Worm (Caenorhabditis elegans): ENCODE measurements around the gene slc-36.1.
A peak's percentile ranks its signal among the peaks of the same experiment; 100 is the strongest.

slc-36.1 gene

DNA sequence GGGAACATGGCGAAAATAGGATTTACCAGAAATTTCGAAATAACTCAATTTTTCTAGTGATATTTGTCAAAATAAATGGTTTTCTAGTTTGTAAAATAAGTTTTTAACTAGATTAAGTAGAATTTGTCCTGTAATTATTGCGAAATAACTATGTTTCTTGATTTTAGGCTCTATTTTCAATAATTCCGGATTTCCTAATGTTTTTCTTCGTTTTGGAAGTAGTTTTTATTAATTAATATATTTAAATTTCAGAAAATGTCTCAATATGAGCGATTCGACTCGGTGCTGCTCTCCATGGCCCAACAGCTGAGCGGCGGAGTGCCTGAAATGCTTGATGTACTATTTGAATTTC is 33.9 kb downstream of the slc-36.1 start, which contains the start of gene nud-1:
TSS of gene nud-1 (plus strand) at position 253 of the 352 bp plus-strand sequence.
- TF ChIP-seq pax-3 (tag; optimal IDR thresholded peaks at IDR 0.05): no peak
- no peak for TF ChIP-seq snpc-4 (tag; optimal IDR thresholded peaks at IDR 0.05)
- no peak for TF ChIP-seq lin-15B (tag; optimal IDR thresholded peaks at IDR 0.05)
- no peak for TF ChIP-seq pag-3 (tag; optimal IDR thresholded peaks at IDR 0.05; ENCODE audit: borderline replicate concordance, insufficient read depth)
- TF ChIP-seq nhr-19 (GFP tag; conservative IDR thresholded peaks at IDR 0.05): no peak
- TF ChIP-seq nhr-84 (tag; optimal IDR thresholded peaks at IDR 0.05): no peak
- TF ChIP-seq lin-14 (GFP tag; optimal IDR thresholded peaks at IDR 0.05): no peak
- no peak for TF ChIP-seq nhr-237 (tag; optimal IDR thresholded peaks at IDR 0.05)

DNA sequence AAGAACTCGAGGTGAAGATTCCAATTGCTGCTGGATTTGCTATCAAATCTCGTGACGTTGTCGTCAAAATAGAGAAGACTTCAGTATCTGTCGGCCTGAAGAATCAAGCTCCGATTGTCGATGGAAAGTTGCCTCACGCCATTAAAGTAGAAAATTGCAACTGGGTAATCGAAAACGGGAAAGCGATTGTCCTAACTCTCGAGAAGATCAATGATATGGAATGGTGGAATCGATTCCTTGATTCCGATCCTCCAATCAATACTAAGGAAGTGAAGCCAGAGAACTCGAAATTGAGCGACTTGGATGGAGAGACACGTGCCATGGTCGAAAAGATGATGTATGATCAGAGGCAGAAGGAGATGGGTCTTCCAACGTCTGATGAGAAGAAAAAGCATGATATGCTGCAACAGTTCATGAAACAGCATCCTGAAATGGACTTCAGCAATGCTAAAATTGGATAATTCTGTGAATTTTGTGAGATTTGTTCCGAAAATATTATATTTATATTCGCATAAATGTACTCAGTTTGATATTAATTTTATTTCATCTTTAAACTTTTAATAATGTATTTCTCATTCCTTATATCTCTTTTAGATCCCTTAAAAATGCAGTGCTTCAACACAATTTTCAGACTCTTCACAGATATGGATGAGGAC is 34.9 kb downstream of the slc-36.1 start, which contains the start of gene dro-1:
TSS of gene dro-1 (plus strand) at position 606 of the 656 bp plus-strand sequence.
- TF ChIP-seq nhr-19 (GFP tag; conservative IDR thresholded peaks at IDR 0.05) (no peak), ets-5 (GFP tag; IDR thresholded peaks at IDR 0.05) (no peak)

DNA sequence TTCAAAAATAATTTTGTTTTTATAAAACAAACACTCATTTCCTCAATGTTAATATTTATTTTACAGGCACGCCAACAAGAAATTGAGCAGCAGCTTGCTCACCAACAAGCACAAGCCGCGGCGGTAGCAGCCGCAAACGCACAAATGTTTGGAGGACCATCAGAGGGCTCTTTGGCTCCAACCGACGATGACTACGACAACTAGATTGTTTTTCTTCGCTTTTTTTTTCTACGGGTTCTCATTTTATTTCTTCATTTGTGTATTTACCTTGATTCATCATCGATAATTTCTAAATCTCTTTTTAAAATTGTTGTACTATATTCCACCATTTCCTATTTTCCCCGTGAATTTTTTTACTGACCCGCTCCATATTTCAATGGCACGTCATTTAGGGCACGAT is 35.8 kb downstream of the slc-36.1 start, which contains the start of gene ife-1:
TSS of gene ife-1 (plus strand) at position 301 of the 400 bp plus-strand sequence.
- no peak for TF ChIP-seq sup-37 (GFP tag; optimal IDR thresholded peaks at IDR 0.05)
- TF ChIP-seq unc-130 (tag; optimal IDR thresholded peaks at IDR 0.05): no peak
- no peak for TF ChIP-seq fkh-8 (tag; optimal IDR thresholded peaks at IDR 0.05)
- TF ChIP-seq grh-1 (GFP tag; IDR thresholded peaks at IDR 0.05): no peak

DNA sequence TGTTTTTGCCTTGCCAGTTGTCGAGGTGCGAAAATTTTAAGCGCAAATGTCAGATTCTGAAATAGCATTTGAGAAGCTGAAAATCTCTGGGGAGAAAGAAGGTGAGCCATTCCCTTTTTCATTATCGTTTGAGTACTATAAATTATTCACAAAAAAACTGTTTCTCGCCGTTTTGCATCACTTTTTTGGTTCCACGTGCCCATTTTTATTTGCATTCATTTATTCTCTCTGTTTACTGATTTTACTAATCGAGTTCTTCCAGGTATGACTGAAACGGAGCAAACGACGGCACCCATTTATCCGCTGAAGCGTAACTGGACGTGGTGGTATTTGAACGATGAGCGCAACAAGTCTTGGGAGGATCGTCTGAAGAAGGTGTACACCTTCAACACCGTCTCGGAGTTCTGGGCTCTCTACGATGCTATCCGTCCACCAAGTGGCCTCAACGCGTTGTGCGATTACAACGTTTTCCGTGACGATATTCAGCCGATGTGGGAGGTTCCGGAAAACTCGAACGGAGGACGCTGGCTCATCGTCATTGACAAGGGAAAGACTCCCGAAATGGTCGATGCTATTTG is 36.3 kb downstream of the slc-36.1 start:
- no peak for TF ChIP-seq efl-1 (optimal IDR thresholded peaks at IDR 0.05)
- peak in 1 of 2 experiments; percentile 58 for TF ChIP-seq efl-1 (GFP tag; optimal IDR thresholded peaks at IDR 0.05 in 1 of 2)
- TF ChIP-seq irx-1 (tag; optimal IDR thresholded peaks at IDR 0.05): no peak

DNA sequence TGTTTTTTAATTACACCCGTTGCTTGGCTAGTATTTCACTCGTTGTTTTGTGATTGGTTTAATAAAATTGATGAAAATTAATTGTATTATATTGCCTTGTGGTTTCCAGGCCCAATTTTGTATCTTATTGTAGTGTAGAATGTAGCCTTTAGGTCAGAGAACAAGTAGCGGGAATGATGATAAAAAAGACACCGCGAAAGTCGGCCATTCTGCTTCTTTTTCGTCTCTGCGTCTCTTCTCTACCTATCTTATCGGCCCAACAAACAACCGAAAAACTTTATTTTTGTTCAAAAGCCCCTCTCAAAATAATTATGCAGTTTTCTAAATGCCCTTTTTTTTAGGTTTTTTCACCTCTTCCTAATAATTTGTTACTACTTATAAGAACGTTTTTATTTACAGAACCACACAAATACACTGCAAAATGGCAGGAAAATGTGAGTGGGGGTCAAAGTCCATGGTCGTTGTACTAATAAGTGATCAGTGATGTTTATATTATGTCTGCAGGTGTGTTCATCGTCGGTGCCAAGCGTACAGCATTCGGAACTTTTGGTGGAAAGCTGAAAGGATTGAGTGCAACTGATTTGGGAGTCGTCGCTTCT is 37.3 kb downstream of the slc-36.1 start, which contains the start of gene acaa-2:
TSS of gene acaa-2 (plus strand) at position 400 of the 599 bp plus-strand sequence.
- TF ChIP-seq snu-23 (GFP tag; optimal IDR thresholded peaks at IDR 0.05) (peak; percentile 54), alr-1 (tag; optimal IDR thresholded peaks at IDR 0.05; ENCODE audit: borderline replicate concordance) (no peak), elt-3 (tag; optimal IDR thresholded peaks at IDR 0.05) (peak in 1 of 6 experiments; percentile 17), lsy-2 (tag; optimal IDR thresholded peaks at IDR 0.05) (peak in 1 of 2 experiments; percentile 14), nhr-237 (tag; optimal IDR thresholded peaks at IDR 0.05) (no peak), nhr-47 (tag; optimal IDR thresholded peaks at IDR 0.05) (no peak), nhr-90 (tag; optimal IDR thresholded peaks at IDR 0.05; ENCODE audit: poor library complexity) (peak; percentile 26), sup-37 (GFP tag; optimal IDR thresholded peaks at IDR 0.05) (no peak), nhr-85 (tag) (peak; percentile 51), egl-13 (tag; optimal IDR thresholded peaks at IDR 0.05) (no peak), nhr-71 (tag; optimal IDR thresholded peaks at IDR 0.05) (peak; percentile 42), tlp-1 (tag; optimal IDR thresholded peaks at IDR 0.05) (no peak), mef-2 (tag; optimal IDR thresholded peaks at IDR 0.05) (no peak), C04F5.9 (tag; optimal IDR thresholded peaks at IDR 0.05) (no peak), blmp-1 (tag; optimal IDR thresholded peaks at IDR 0.05) (peak; percentile 52), ces-1 (GFP tag; optimal IDR thresholded peaks at IDR 0.05) (no peak), jun-1 (tag; optimal IDR thresholded peaks at IDR 0.05) (no peak), lin-35 (GFP tag; optimal IDR thresholded peaks at IDR 0.05) (peak in 1 of 2 experiments; percentile 33), lin-14 (GFP tag; optimal IDR thresholded peaks at IDR 0.05) (peak; percentile 44), nhr-20 (tag; optimal IDR thresholded peaks at IDR 0.05) (peak; percentile 46), skn-1 (tag; optimal IDR thresholded peaks at IDR 0.05) (peak; percentile 81), C16A3.4 (tag; optimal IDR thresholded peaks at IDR 0.05) (no peak), efl-1 (optimal IDR thresholded peaks at IDR 0.05) (no peak), efl-1 (GFP tag; optimal IDR thresholded peaks at IDR 0.05 in 1 of 2) (no peak)

Measured in whole organism, L1 larva.